Worm (Caenorhabditis elegans): ENCODE results near the gene asp-13.

Gene asp-13

ce11 chrV:8648251-8648650 is 5.3 kb upstream of the asp-13 start (continued):
- TF ChIP-seq mes-2 (tag; optimal IDR thresholded peaks at IDR 0.05; ENCODE audit: poor library complexity, severe bottlenecking) (no peak), snpc-4 (tag; optimal IDR thresholded peaks at IDR 0.05) (no peak), F26F4.8 (GFP tag; conservative IDR thresholded peaks at IDR 0.05) (no peak), nhr-28 (tag; optimal IDR thresholded peaks at IDR 0.05) (peak; percentile 91), ceh-28 (tag; optimal IDR thresholded peaks at IDR 0.05) (no peak), mdl-1 (tag; optimal IDR thresholded peaks at IDR 0.05) (peak in 1 of 2 experiments; percentile 48), nhr-41 (GFP tag; IDR thresholded peaks at IDR 0.05) (no peak; the same call in 1 of the 2 replicates), tag-97 (GFP tag; IDR thresholded peaks at IDR 0.05) (no peak), lin-38 (GFP tag; IDR thresholded peaks at IDR 0.05) (no peak), daf-16 (GFP tag; optimal IDR thresholded peaks at IDR 0.05) (no peak), daf-16 (tag; optimal IDR thresholded peaks at IDR 0.05) (peak; percentile 94), rbr-2 (tag; optimal IDR thresholded peaks at IDR 0.05) (no peak), ces-1 (GFP tag; optimal IDR thresholded peaks at IDR 0.05) (no peak), daf-19 (GFP tag; conservative IDR thresholded peaks at IDR 0.05) (no peak), aha-1 (tag) (no peak), lin-15B (tag; optimal IDR thresholded peaks at IDR 0.05) (no peak), fos-1 (tag; optimal IDR thresholded peaks at IDR 0.05) (no peak), skn-1 (tag; optimal IDR thresholded peaks at IDR 0.05) (no peak), mep-1 (tag; optimal IDR thresholded peaks at IDR 0.05) (no peak), vab-7 (GFP tag; IDR thresholded peaks at IDR 0.05) (no peak), nhr-237 (tag; optimal IDR thresholded peaks at IDR 0.05) (no peak), lim-7 (GFP tag; IDR thresholded peaks at IDR 0.05) (no peak), zfp-3 (GFP tag; conservative IDR thresholded peaks at IDR 0.05) (no peak), Y5F2A.4 (GFP tag; optimal IDR thresholded peaks at IDR 0.05) (no peak), mxl-3 (GFP tag; optimal IDR thresholded peaks at IDR 0.05) (peak; percentile 13), pqm-1 (tag; optimal IDR thresholded peaks at IDR 0.05) (peak; percentile 98), Y105C5A.15 (GFP tag; IDR thresholded peaks at IDR 0.05) (no peak), duxl-1 (tag; optimal IDR thresholded peaks at IDR 0.05; ENCODE audit: poor library complexity) (no peak)

ce11 chrV:8641266-8641665 is 1.7 kb downstream of the asp-13 start, which contains the start of gene F28A12.3:
TSS of gene F28A12.3 (minus strand) at chrV:8641366.
- no peak for TF ChIP-seq F10B5.3 (tag; optimal IDR thresholded peaks at IDR 0.05)
- TF ChIP-seq aha-1 (tag), result peak; percentile 3
- no peak for TF ChIP-seq rbr-2 (tag; optimal IDR thresholded peaks at IDR 0.05)
- TF ChIP-seq nhr-42 (GFP tag; IDR thresholded peaks at IDR 0.05), result no peak

ce11 chrV:8637666-8638271 is 5.2 kb downstream of the asp-13 start, which contains the start of the genes F28A12.10 and acd-4:
TSS of gene F28A12.10 (minus strand) at chrV:8637766.
TSS of gene acd-4 (plus strand) at chrV:8638221.
- TF ChIP-seq hmg-1.1 (GFP tag; IDR thresholded peaks at IDR 0.05) (no peak), set-16 (GFP tag; IDR thresholded peaks at IDR 0.05) (no peak), hlh-11 (tag; optimal IDR thresholded peaks at IDR 0.05) (no peak), ztf-7 (tag; optimal IDR thresholded peaks at IDR 0.05) (no peak), attf-4 (tag; optimal IDR thresholded peaks at IDR 0.05) (no peak), zfp-3 (GFP tag; conservative IDR thresholded peaks at IDR 0.05) (no peak), jun-1 (tag; optimal IDR thresholded peaks at IDR 0.05) (no peak), mep-1 (tag; optimal IDR thresholded peaks at IDR 0.05) (no peak), spr-3 (GFP tag; optimal IDR thresholded peaks at IDR 0.05) (no peak), daf-12 (tag; optimal IDR thresholded peaks at IDR 0.05) (no peak), zfp-2 (tag; optimal IDR thresholded peaks at IDR 0.05) (no peak)
